Worm (Caenorhabditis elegans) whole organism, mixed stage, embryonic: ENCODE measurements around the gene ins-4.

Source experiments
- ceh-83 ChIP-seq: fragments of 200-800 bp; sonication (Bioruptor generic); optimal IDR thresholded peaks from 2 replicates; lab custom pipeline; 2018; ENCODE audit warnings: mild to moderate bottlenecking, missing genetic modification characterization, missing compliant biosample characterization
- elt-3 ChIP-seq: fragments of 150-350 bp; optimal IDR thresholded peaks from 2 replicates; lab custom pipeline; 2014; ENCODE audit warnings: missing biosample characterization, missing genetic modification characterization
- lin-13 ChIP-seq: fragments of 150-350 bp; optimal IDR thresholded peaks from 2 replicates; lab custom pipeline; 2014; ENCODE audit warnings: missing biosample characterization, missing genetic modification characterization
- nhr-12 ChIP-seq: fragments of 150-350 bp; optimal IDR thresholded peaks from 2 replicates; lab custom pipeline; 2014; ENCODE audit warnings: missing biosample characterization, missing genetic modification characterization
- pha-4 ChIP-seq: fragments of 150-350 bp; optimal IDR thresholded peaks from 2 replicates; lab custom pipeline; 2018; ENCODE audit warnings: missing biosample characterization, missing genetic modification reagents, missing genetic modification characterization

- TF ChIP-seq pha-4 (tag; lab: Kevin White, UChicago) (no peak), lin-13 (tag; lab: Kevin White, UChicago) (no peak), elt-3 (tag; lab: Kevin White, UChicago) (no peak), nhr-12 (tag; lab: Kevin White, UChicago) (no peak), ceh-83 (GFP tag; lab: Kevin White, UChicago) (no peak)
Observed at ce11 chrII:5951745-5952144, 44.4 kb upstream of the ins-4 start.
